Worm (Caenorhabditis elegans) whole organism, L4/young adult: ENCODE results near the gene C14B9.10.

Source experiments
- W03F9.2 ChIP-seq: fragments of 150-350 bp; optimal IDR thresholded peaks from 2 replicates; lab custom pipeline; 2014; ENCODE audit warnings: missing biosample characterization, missing genetic modification characterization
- dao-5 ChIP-seq: sonication (generic microtip); optimal IDR thresholded peaks from 2 replicates; lab custom pipeline; 2016; ENCODE audit warnings: missing genotype, missing genetic modification characterization, moderate library complexity, missing compliant biosample characterization
- him-1 ChIP-seq: sonication (generic microtip); optimal IDR thresholded peaks from 2 replicates; lab custom pipeline; 2016; ENCODE audit warnings: missing genotype, missing genetic modification reagents, missing genetic modification characterization, missing compliant biosample characterization

Gene C14B9.10

DNA sequence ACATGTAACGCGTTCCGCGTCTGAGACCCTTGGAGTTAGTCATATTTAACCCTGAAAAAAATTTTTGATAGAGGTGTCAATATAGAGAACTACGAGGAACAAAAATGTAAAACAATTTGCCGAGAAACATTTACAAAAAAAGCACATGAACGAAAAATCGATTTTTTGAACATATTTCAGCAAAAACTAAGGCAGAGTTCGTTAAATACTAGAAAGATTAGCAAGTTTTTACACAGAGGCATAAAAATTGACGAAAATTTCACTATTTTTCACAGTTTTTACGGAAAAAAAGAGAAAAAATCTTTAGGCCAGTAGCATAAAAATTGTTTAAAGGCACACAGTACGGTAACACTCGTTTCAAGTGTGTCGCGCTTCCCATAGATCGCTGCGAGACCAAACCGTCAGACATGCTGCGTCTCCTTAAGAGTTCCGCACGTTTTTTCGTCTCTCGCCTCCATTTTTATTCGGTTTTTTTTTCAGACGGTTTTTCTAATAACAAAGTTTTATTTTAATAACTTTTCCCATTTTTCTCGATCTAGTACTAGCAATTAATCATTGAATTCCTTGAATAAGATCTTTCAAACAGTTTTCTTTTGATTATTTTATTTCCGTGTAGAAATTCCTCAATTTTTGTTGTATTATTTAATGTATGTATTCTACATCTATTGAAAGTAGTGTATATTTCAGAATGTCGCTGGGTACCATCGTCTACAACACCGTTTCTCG, at the start of gene C14B9.10, which contains the start of gene rpl-21:
Gene C14B9.10, plus strand, starts transcription at position 676 of the 726 bp plus-strand sequence.
Gene rpl-21, minus strand, starts transcription at position 51 of the 726 bp plus-strand sequence.
- TF ChIP-seq him-1 (tag; lab: Kevin White, UChicago) (peak; percentile 47), dao-5 (tag; lab: Kevin White, UChicago) (no peak), W03F9.2 (tag; lab: Kevin White, UChicago) (peak; percentile 89)

- no peak for TF ChIP-seq dao-5 (tag; lab: Kevin White, UChicago)
- TF ChIP-seq W03F9.2 (tag; lab: Kevin White, UChicago) = peak; percentile 77
Observed at ce11 chrIII:8085355-8085754, 45.3 kb upstream of the C14B9.10 start, which contains the start of the genes K06H7.7 and grp-1. Gene K06H7.7 (minus strand): TSS chrIII:8085475. Gene grp-1 (plus strand): TSS chrIII:8085705.

DNA sequence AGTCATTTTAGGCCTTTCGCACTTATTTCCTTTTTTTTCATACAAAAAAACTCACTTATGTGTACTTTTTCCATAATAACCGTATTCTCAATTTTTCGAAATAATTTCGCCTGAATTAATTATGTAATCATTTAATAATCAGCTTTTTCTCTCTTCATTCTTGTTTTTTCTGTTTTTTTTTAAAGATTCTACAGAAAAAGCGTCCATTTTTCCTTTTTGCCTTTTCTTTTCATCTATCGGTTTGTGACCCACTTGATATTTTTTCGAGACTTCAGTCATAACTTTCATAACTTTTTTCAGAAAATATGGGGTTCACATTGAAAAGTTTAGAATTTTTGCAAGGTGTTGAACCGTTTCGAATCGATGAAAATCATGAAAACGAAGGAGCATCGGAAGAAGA, 42.4 kb upstream of the C14B9.10 start, which contains the start of gene vms-1:
Gene vms-1, plus strand, starts transcription at position 301 of the 400 bp plus-strand sequence.
- TF ChIP-seq dao-5 (tag; lab: Kevin White, UChicago) (no peak), W03F9.2 (tag; lab: Kevin White, UChicago) (no peak), him-1 (tag; lab: Kevin White, UChicago) (no peak)

ce11 chrIII:8091408-8091807, 39.2 kb upstream of the C14B9.10 start, which contains the start of gene idi-1:
Gene idi-1 (plus strand): TSS chrIII:8091708.
- TF ChIP-seq W03F9.2 (tag; lab: Kevin White, UChicago) (no peak), him-1 (tag; lab: Kevin White, UChicago) (no peak), dao-5 (tag; lab: Kevin White, UChicago) (no peak)

DNA sequence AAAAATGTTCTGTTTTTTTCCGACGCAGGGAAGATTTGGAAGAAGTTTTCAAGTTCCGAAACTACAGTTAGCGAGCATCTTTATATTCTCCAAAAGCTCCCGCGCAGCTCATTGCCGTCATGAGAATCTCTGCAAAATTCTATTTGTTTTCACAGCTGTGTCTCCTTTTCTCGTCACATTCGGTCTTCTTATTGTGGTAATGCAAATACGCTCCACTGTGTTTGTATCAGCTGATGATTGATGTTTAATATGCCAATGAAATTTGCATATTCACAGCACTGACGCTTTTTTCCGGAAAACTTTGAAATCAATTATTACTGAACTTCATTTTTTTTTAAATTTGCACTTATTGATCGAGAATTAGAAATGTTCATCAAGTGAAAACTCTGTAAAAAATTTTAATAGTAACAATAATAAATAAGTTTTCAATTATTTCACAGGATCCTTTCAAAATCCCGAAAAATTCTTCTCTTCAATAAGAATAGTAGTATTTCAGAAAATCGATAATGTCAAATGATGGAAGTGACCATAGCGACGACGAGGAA, 37.5 kb upstream of the C14B9.10 start, which contains the start of gene K06H7.2:
Gene K06H7.2, plus strand, starts transcription at position 495 of the 545 bp plus-strand sequence.
- no peak for TF ChIP-seq dao-5 (tag; lab: Kevin White, UChicago)
- no peak for TF ChIP-seq him-1 (tag; lab: Kevin White, UChicago)
- peak; percentile 15 for TF ChIP-seq W03F9.2 (tag; lab: Kevin White, UChicago)

DNA sequence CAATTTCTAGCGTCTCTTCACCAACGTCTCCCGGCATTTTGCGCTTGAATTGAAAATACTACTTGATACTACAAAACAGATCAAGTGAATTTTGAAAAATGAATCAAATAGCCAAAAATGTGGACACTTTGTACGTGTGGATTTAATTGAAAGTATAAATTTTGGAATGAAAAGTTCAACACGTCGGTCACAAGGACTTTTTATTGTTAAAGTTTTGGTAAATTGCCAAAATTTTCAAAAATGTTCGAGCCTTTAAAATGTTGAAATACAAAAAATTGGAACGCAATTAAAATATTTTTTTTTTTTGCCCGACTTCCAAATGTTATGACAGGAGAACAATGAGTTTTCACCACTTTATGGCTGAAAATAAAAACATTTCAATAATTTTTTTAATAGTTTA, 32.5 kb upstream of the C14B9.10 start, which contains the start of gene K06H7.8:
Gene K06H7.8, minus strand, starts transcription at position 101 of the 400 bp plus-strand sequence.
- no peak for TF ChIP-seq W03F9.2 (tag; lab: Kevin White, UChicago)
- no peak for TF ChIP-seq dao-5 (tag; lab: Kevin White, UChicago)
- no peak for TF ChIP-seq him-1 (tag; lab: Kevin White, UChicago)

ce11 chrIII:8099022-8099421, 31.6 kb upstream of the C14B9.10 start, which contains the start of gene K06H7.1:
Gene K06H7.1 (plus strand): TSS chrIII:8099322.
- no peak for TF ChIP-seq him-1 (tag; lab: Kevin White, UChicago)
- TF ChIP-seq W03F9.2 (tag; lab: Kevin White, UChicago) = no peak
- no peak for TF ChIP-seq dao-5 (tag; lab: Kevin White, UChicago)

DNA sequence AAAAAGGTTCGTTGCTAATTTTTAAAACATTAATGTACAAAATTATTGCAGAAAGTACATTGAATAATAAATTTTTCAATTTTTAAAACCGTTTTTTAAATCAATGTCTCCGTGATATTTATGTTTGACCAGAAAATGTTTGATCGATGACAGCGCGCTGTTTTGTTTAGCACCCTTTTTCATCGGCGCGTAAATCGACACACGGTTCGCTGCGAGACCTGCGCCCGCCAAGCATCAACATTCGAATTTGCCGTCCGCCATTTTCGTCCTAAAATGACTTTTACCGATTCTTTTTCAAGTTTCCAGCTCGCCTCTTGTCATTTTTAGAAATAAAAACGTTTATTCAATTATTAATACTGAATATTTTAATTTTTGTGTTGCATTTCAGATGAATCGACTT, 29.7 kb upstream of the C14B9.10 start, which contains the start of gene plk-1:
Gene plk-1, plus strand, starts transcription at position 389 of the 400 bp plus-strand sequence.
- TF ChIP-seq W03F9.2 (tag; lab: Kevin White, UChicago) (peak; percentile 6), him-1 (tag; lab: Kevin White, UChicago) (no peak)

DNA sequence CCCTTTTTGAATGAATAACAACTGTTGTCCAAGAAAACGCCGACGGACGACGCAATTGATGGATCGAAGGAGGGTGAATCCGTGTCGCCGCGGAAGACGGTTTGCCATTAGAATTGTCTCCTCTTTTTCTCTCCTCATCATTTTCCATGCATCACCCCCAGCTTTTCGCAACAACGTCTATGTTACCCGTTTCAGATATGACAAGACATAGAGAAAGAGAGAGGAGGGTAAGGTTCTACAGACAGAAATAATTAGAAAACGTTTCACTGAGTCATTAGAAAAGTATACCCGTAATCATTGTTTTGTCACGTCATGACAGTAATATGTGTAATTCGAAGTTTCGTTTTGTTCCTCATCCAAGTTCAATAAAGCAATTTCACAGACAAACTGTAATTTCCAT, 24.9 kb upstream of the C14B9.10 start:
- TF ChIP-seq dao-5 (tag; lab: Kevin White, UChicago) (no peak), him-1 (tag; lab: Kevin White, UChicago) (no peak), W03F9.2 (tag; lab: Kevin White, UChicago) (no peak)

DNA sequence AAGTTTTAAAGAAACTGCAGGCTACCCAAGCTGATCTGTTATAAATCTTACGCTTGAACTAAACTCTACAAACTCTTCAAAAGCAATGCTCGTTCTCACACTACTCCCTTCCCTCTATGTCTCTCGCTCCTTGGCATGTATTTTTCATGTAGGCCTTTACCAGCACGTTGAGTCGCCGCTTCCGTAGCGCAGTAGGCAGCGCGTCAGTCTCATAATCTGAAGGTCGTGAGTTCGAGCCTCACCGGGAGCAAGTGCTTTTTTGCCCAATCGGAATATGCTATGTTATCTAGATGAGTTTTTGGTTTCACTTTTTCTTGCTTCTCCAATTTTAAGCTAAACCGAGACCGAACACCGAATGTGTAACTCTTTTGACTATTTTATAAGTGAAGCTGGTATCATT, 24.2 kb upstream of the C14B9.10 start:
- TF ChIP-seq dao-5 (tag; lab: Kevin White, UChicago) (peak; percentile 41), him-1 (tag; lab: Kevin White, UChicago) (peak; percentile 41), W03F9.2 (tag; lab: Kevin White, UChicago) (no peak)

- TF ChIP-seq W03F9.2 (tag; lab: Kevin White, UChicago) (no peak), him-1 (tag; lab: Kevin White, UChicago) (no peak), dao-5 (tag; lab: Kevin White, UChicago) (no peak)
Observed at ce11 chrIII:8108490-8108889, 22.2 kb upstream of the C14B9.10 start, which contains the start of gene C14B9.3. Gene C14B9.3 (plus strand): TSS chrIII:8108790.

ce11 chrIII:8109459-8110057, 21.1 kb upstream of the C14B9.10 start:
- TF ChIP-seq dao-5 (tag; lab: Kevin White, UChicago) (peak; percentile 83), W03F9.2 (tag; lab: Kevin White, UChicago) (no peak), him-1 (tag; lab: Kevin White, UChicago) (peak; percentile 73)

DNA sequence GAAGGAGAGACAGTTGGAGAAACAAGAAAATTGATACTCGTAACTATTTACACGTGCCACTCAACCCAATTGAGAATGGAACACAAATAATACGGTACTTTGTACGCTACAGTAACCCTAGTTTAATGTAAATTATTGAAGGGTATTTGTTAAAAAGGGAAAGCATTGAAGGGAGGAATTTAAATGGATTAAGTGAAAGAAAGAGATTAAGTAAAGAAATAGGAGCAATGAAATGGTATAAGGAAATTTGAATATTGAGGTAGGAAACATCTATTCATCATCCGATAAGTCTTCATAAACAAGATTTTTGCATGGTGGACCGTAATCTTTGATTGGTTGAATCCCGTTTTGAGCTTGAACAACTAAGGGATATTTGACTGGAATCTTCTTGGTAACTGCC, 19.3 kb upstream of the C14B9.10 start:
- TF ChIP-seq dao-5 (tag; lab: Kevin White, UChicago) (no peak), him-1 (tag; lab: Kevin White, UChicago) (no peak), W03F9.2 (tag; lab: Kevin White, UChicago) (no peak)
